Fruit fly (Drosophila melanogaster) whole organism, embryonic: Measurements from ENCODE around the gene CG14669.

Experiments
- Aef1 ChIP-seq: fragments of 200-800 bp; sonication (Bioruptor generic); IDR thresholded peaks from 3 replicates; pipeline ENCODE4 v1.3.6; 2022; ENCODE audit warnings: missing biosample characterization, missing genetic modification characterization
- CG2678 ChIP-seq: fragments of 200-800 bp; sonication (Bioruptor generic); optimal IDR thresholded peaks from 3 replicates; lab custom pipeline; 2019; ENCODE audit warnings: missing biosample characterization, mild to moderate bottlenecking, missing genetic modification characterization, moderate library complexity
- Fer1 ChIP-seq: fragments of 200-800 bp; sonication (Bioruptor generic); optimal IDR thresholded peaks from 2 replicates; lab custom pipeline; 2017; ENCODE audit warnings: missing biosample characterization, mild to moderate bottlenecking, missing genetic modification characterization
- Rfx ChIP-seq: fragments of 200-800 bp; sonication (Bioruptor generic); IDR thresholded peaks from 2 replicates; pipeline ENCODE4 v1.3.6; 2022; ENCODE audit warnings: missing biosample characterization, missing genetic modification characterization
- Six4 ChIP-seq: fragments of 200-800 bp; sonication (Bioruptor generic); optimal IDR thresholded peaks from 2 replicates; lab custom pipeline; 2016; ENCODE audit warnings: missing biosample characterization, missing genetic modification characterization
- dan ChIP-seq: fragments of 200-800 bp; sonication (Bioruptor generic); IDR thresholded peaks from 2 replicates; pipeline ENCODE4 v1.3.6; 2022; ENCODE audit warnings: missing biosample characterization, missing genetic modification characterization
- insv ChIP-seq, 2 experiments: fragments of 200-800 bp; sonication (Bioruptor generic); optimal IDR thresholded peaks; 3 replicates each; lab custom pipeline; 2016 to 2018; ENCODE audit warnings: missing biosample characterization in 2 of 2, missing genetic modification characterization in 2 of 2
- nerfin-1 ChIP-seq: fragments of 200-800 bp; sonication (Bioruptor generic); optimal IDR thresholded peaks from 3 replicates; lab custom pipeline; 2019; ENCODE audit warnings: missing biosample characterization, mild to moderate bottlenecking, missing genetic modification characterization, moderate library complexity
- tap ChIP-seq: fragments of 200-800 bp; optimal IDR thresholded peaks from 3 replicates; lab custom pipeline; 2019; ENCODE audit warnings: missing biosample characterization, mild to moderate bottlenecking, missing genetic modification characterization, moderate library complexity
- unc-4 ChIP-seq: fragments of 200-800 bp; sonication (Bioruptor generic); IDR thresholded peaks from 2 replicates; pipeline ENCODE4 v1.3.6; 2022; ENCODE audit warnings: missing biosample characterization, missing genetic modification characterization; ENCODE audit not compliant: partially characterized antibody

- peak; percentile 82 for TF ChIP-seq unc-4 (GFP tag; lab: Robert Waterston, UW)
- TF ChIP-seq nerfin-1 (tag; lab: Kevin White, UChicago): no peak
- no peak for TF ChIP-seq Fer1 (GFP tag; lab: Kevin White, UChicago)
- no peak for TF ChIP-seq dan
- TF ChIP-seq tap (tag; lab: Kevin White, UChicago): no peak
- TF ChIP-seq Rfx (GFP tag; lab: Robert Waterston, UW): peak; percentile 11; the same call in 1 of the 2 replicates
- TF ChIP-seq Aef1 (GFP tag; lab: Robert Waterston, UW): no peak
- TF ChIP-seq Six4 (GFP tag; lab: Kevin White, UChicago): no peak
- TF ChIP-seq CG2678: no peak
- TF ChIP-seq insv (GFP tag; optimal IDR thresholded peaks at IDR 0.05; lab: Kevin White, UChicago): peak in 1 of 2 experiments; percentile 6
Observed at dm6 chr3R:5393742-5394391, 20.5 kb upstream of the CG14669 start, which contains the start of gene CG1172.
